Fruit fly (Drosophila melanogaster) whole organism, embryonic: ENCODE data around the gene CG43175.

Experiments used
- Awh ChIP-seq: fragments of 200-800 bp; sonication (Bioruptor generic); IDR thresholded peaks from 2 replicates; pipeline ENCODE4, ENCODE4 v1.3.6; 2022; ENCODE audit warnings: missing biosample characterization, missing genetic modification characterization
- C15 ChIP-seq: fragments of 200-800 bp; sonication (Bioruptor generic); IDR thresholded peaks from 3 replicates; pipeline ENCODE4 v1.3.6; 2022; ENCODE audit warnings: missing biosample characterization, missing genetic modification characterization
- CG1024 ChIP-seq: fragments of 200-800 bp; sonication (Bioruptor generic); IDR thresholded peaks from 2 replicates; pipeline ENCODE4 v1.3.6; 2022; ENCODE audit warnings: missing biosample characterization, missing genetic modification characterization
- CG11504 ChIP-seq: fragments of 200-800 bp; sonication (Bioruptor generic); optimal IDR thresholded peaks from 3 replicates; lab custom pipeline; 2019; ENCODE audit warnings: missing biosample characterization, mild to moderate bottlenecking, missing genetic modification characterization, moderate library complexity
- CG12744 ChIP-seq: fragments of 200-800 bp; sonication (Bioruptor generic); optimal IDR thresholded peaks from 2 replicates; lab custom pipeline; 2016; ENCODE audit warnings: missing biosample characterization, missing genetic modification characterization
- CG13424 ChIP-seq: fragments of 200-800 bp; sonication (Bioruptor generic); optimal IDR thresholded peaks from 2 replicates; lab custom pipeline; 2019; ENCODE audit warnings: missing biosample characterization, mild to moderate bottlenecking, missing genetic modification characterization, moderate library complexity
- CG14860 ChIP-seq: fragments of 200-800 bp; sonication (Bioruptor generic); IDR thresholded peaks from 3 replicates; pipeline ENCODE4 v1.3.6; 2022; ENCODE audit warnings: missing biosample characterization, missing genetic modification characterization; ENCODE audit not compliant: partially characterized antibody
- CG14965 ChIP-seq: fragments of 200-800 bp; sonication (Bioruptor generic); optimal IDR thresholded peaks from 2 replicates; lab custom pipeline; 2016; ENCODE audit warnings: missing biosample characterization, missing genetic modification characterization, borderline replicate concordance
- CG15696 ChIP-seq: fragments of 200-800 bp; sonication (Bioruptor generic); optimal IDR thresholded peaks from 2 replicates; lab custom pipeline; 2019; ENCODE audit warnings: missing biosample characterization, mild to moderate bottlenecking, missing genetic modification characterization, moderate library complexity
- CG1647 ChIP-seq: fragments of 200-800 bp; sonication (Bioruptor generic); optimal IDR thresholded peaks from 3 replicates; lab custom pipeline; 2016; ENCODE audit warnings: missing biosample characterization, missing genetic modification characterization
- CG17186 ChIP-seq: fragments of 200-800 bp; sonication (Bioruptor generic); optimal IDR thresholded peaks from 3 replicates; lab custom pipeline; 2017; ENCODE audit warnings: missing biosample characterization, missing genetic modification reagents, missing genetic modification characterization
- CG17612 ChIP-seq: fragments of 200-800 bp; sonication (Bioruptor generic); IDR thresholded peaks from 2 replicates; pipeline ENCODE4 v1.3.6; 2022; ENCODE audit warnings: missing biosample characterization, missing genetic modification characterization
- CG18011 ChIP-seq: fragments of 200-800 bp; sonication (Bioruptor generic); optimal IDR thresholded peaks from 2 replicates; lab custom pipeline; 2017; ENCODE audit warnings: missing biosample characterization, missing genetic modification characterization, mild to moderate bottlenecking, moderate library complexity, missing genotype
- CG2875 ChIP-seq: fragments of 200-800 bp; sonication (Bioruptor generic); optimal IDR thresholded peaks from 2 replicates; lab custom pipeline; 2017; ENCODE audit warnings: missing biosample characterization, mild to moderate bottlenecking, missing genetic modification characterization, missing genetic modification reagents
- CG6254 ChIP-seq: fragments of 200-800 bp; sonication (Bioruptor generic); optimal IDR thresholded peaks from 3 replicates; lab custom pipeline; 2017; ENCODE audit warnings: mild to moderate bottlenecking, missing biosample characterization, missing genetic modification reagents, missing genetic modification characterization
- CG7745 ChIP-seq: fragments of 200-800 bp; sonication (Bioruptor generic); optimal IDR thresholded peaks from 2 replicates; lab custom pipeline; 2018; ENCODE audit warnings: missing biosample characterization, mild to moderate bottlenecking, missing genetic modification characterization, moderate library complexity
- CG8281 ChIP-seq: fragments of 200-800 bp; sonication (Bioruptor generic); optimal IDR thresholded peaks from 2 replicates; lab custom pipeline; 2018; ENCODE audit warnings: missing biosample characterization, mild to moderate bottlenecking, missing genetic modification characterization, moderate library complexity
- CG8359 ChIP-seq: fragments of 200-800 bp; sonication (Bioruptor generic); optimal IDR thresholded peaks from 2 replicates; lab custom pipeline; 2017; ENCODE audit warnings: missing biosample characterization, mild to moderate bottlenecking, missing genetic modification characterization, borderline replicate concordance
- CG8924 ChIP-seq: fragments of 200-800 bp; optimal IDR thresholded peaks from 3 replicates; lab custom pipeline; 2019; ENCODE audit warnings: missing biosample characterization, mild to moderate bottlenecking, missing genetic modification characterization, moderate library complexity
- CG9727 ChIP-seq: fragments of 200-800 bp; sonication (Bioruptor generic); optimal IDR thresholded peaks from 3 replicates; lab custom pipeline; 2017; ENCODE audit warnings: missing biosample characterization, mild to moderate bottlenecking, missing genetic modification characterization
- Camta ChIP-seq: fragments of 200-800 bp; sonication (Bioruptor generic); optimal IDR thresholded peaks from 2 replicates; lab custom pipeline; 2016; ENCODE audit warnings: missing biosample characterization, missing genetic modification characterization
- Deaf1 ChIP-seq: fragments of 200-800 bp; optimal IDR thresholded peaks from 3 replicates; lab custom pipeline; 2019; ENCODE audit warnings: missing biosample characterization, mild to moderate bottlenecking, missing genetic modification characterization, moderate library complexity
- HmgZ ChIP-seq: fragments of 200-800 bp; sonication (Bioruptor generic); optimal IDR thresholded peaks from 2 replicates; lab custom pipeline; 2018; ENCODE audit warnings: missing biosample characterization, mild to moderate bottlenecking, missing genetic modification characterization
- NC2α ChIP-seq: fragments of 200-800 bp; sonication (Bioruptor generic); optimal IDR thresholded peaks from 2 replicates; lab custom pipeline; 2016; ENCODE audit warnings: missing biosample characterization, missing genetic modification characterization
- Neu2 ChIP-seq: fragments of 200-800 bp; sonication (Bioruptor generic); optimal IDR thresholded peaks from 3 replicates; lab custom pipeline; 2016; ENCODE audit warnings: missing biosample characterization, missing genetic modification characterization, borderline replicate concordance
- Oli ChIP-seq: fragments of 200-800 bp; sonication (Bioruptor generic); optimal IDR thresholded peaks from 2 replicates; lab custom pipeline; 2018; ENCODE audit warnings: missing biosample characterization, mild to moderate bottlenecking, missing genetic modification characterization, moderate library complexity
- PHDP ChIP-seq: fragments of 200-800 bp; sonication (Bioruptor generic); optimal IDR thresholded peaks from 3 replicates; lab custom pipeline; 2018; ENCODE audit warnings: missing biosample characterization, mild to moderate bottlenecking, missing genetic modification characterization, moderate library complexity
- Side ChIP-seq: fragments of 200-800 bp; sonication (Bioruptor generic); optimal IDR thresholded peaks from 2 replicates; lab custom pipeline; 2016; ENCODE audit warnings: missing biosample characterization, missing genetic modification characterization
- Sox100B ChIP-seq: fragments of 200-800 bp; sonication (Bioruptor generic); optimal IDR thresholded peaks from 3 replicates; lab custom pipeline; 2018; ENCODE audit warnings: missing biosample characterization, mild to moderate bottlenecking, missing genetic modification characterization
- Spps ChIP-seq: fragments of 200-800 bp; sonication (Bioruptor generic); optimal IDR thresholded peaks from 2 replicates; lab custom pipeline; 2018; ENCODE audit warnings: missing biosample characterization, mild to moderate bottlenecking, missing genetic modification characterization
- Sry-β ChIP-seq: fragments of 200-800 bp; sonication (Bioruptor generic); optimal IDR thresholded peaks from 2 replicates; lab custom pipeline; 2018; ENCODE audit warnings: missing biosample characterization, mild to moderate bottlenecking, missing genetic modification characterization, moderate library complexity
- YL-1 ChIP-seq: fragments of 200-800 bp; sonication (Bioruptor generic); optimal IDR thresholded peaks from 3 replicates; lab custom pipeline; 2017; ENCODE audit warnings: missing biosample characterization, mild to moderate bottlenecking, missing genetic modification characterization
- bsh ChIP-seq, 2 experiments: fragments of 200-800 bp; sonication (Bioruptor generic); optimal IDR thresholded peaks; 2 replicates each; lab custom pipeline; 2017 to 2018; ENCODE audit warnings: mild to moderate bottlenecking in 2 of 2, missing biosample characterization in 2 of 2, missing genetic modification characterization in 2 of 2, moderate library complexity in 1 of 2
- cg ChIP-seq: fragments of 200-800 bp; sonication (Bioruptor generic); optimal IDR thresholded peaks from 3 replicates; lab custom pipeline; 2019; ENCODE audit warnings: missing biosample characterization, mild to moderate bottlenecking, missing genetic modification characterization, moderate library complexity
- disco-r ChIP-seq: fragments of 200-800 bp; sonication (Bioruptor generic); optimal IDR thresholded peaks from 2 replicates; lab custom pipeline; 2016; ENCODE audit warnings: missing biosample characterization, missing genetic modification characterization
- dmrt99B ChIP-seq: fragments of 200-800 bp; sonication (Bioruptor generic); optimal IDR thresholded peaks from 2 replicates; lab custom pipeline; 2018; ENCODE audit warnings: missing biosample characterization, mild to moderate bottlenecking, missing genetic modification characterization, moderate library complexity
- fru ChIP-seq: fragments of >200 bp; optimal IDR thresholded peaks from 2 replicates; lab custom pipeline; 2017
- ftz-f1 ChIP-seq: fragments of 200-800 bp; sonication (Bioruptor generic); optimal IDR thresholded peaks from 2 replicates; lab custom pipeline; 2016; ENCODE audit warnings: missing biosample characterization, missing genetic modification characterization
- ind ChIP-seq: fragments of 200-800 bp; sonication (Bioruptor generic); optimal IDR thresholded peaks from 3 replicates; lab custom pipeline; 2016; ENCODE audit warnings: missing biosample characterization, missing genetic modification characterization
- nmo ChIP-seq: fragments of 200-800 bp; sonication (Bioruptor generic); optimal IDR thresholded peaks from 2 replicates; lab custom pipeline; 2018; ENCODE audit warnings: missing biosample characterization, mild to moderate bottlenecking, missing genetic modification characterization, moderate library complexity
- otp ChIP-seq: fragments of 200-800 bp; sonication (Bioruptor generic); IDR thresholded peaks from 3 replicates; pipeline ENCODE4, ENCODE4 v1.3.6; 2022; ENCODE audit warnings: missing biosample characterization, missing genetic modification characterization
- phol ChIP-seq: fragments of 200-800 bp; sonication (Bioruptor generic); optimal IDR thresholded peaks from 3 replicates; lab custom pipeline; 2018; ENCODE audit warnings: missing biosample characterization, mild to moderate bottlenecking, missing genetic modification characterization, moderate library complexity
- pzg ChIP-seq: fragments of 200-800 bp; sonication (Bioruptor generic); optimal IDR thresholded peaks from 3 replicates; lab custom pipeline; 2018; ENCODE audit warnings: missing biosample characterization, mild to moderate bottlenecking, missing genetic modification characterization, moderate library complexity
- sens ChIP-seq: fragments of 200-800 bp; sonication (Bioruptor generic); peaks from one replicate; lab custom pipeline; 2016; ENCODE audit warnings: missing biosample characterization, missing genetic modification characterization
- sisA ChIP-seq: fragments of 200-800 bp; sonication (Bioruptor generic); IDR thresholded peaks from 2 replicates; pipeline ENCODE4 v1.3.6; 2022; ENCODE audit warnings: missing biosample characterization, missing genetic modification characterization
- tgo ChIP-seq: fragments of 200-800 bp; sonication (Bioruptor generic); IDR thresholded peaks from 3 replicates; pipeline ENCODE4 v1.3.6; 2022; ENCODE audit warnings: missing biosample characterization, missing genetic modification characterization
- twi ChIP-seq: fragments of 200-800 bp; optimal IDR thresholded peaks from 2 replicates; lab custom pipeline; 2019; ENCODE audit warnings: missing biosample characterization, mild to moderate bottlenecking, missing genetic modification characterization, moderate library complexity
- unpg ChIP-seq: fragments of 200-800 bp; sonication (Bioruptor generic); optimal IDR thresholded peaks from 3 replicates; lab custom pipeline; 2018; ENCODE audit warnings: missing biosample characterization, mild to moderate bottlenecking, missing genetic modification characterization, moderate library complexity
- usp ChIP-seq: fragments of >200 bp; optimal IDR thresholded peaks from 2 replicates; lab custom pipeline; 2017; ENCODE audit warnings: missing biosample characterization, missing genetic modification characterization
- z ChIP-seq: fragments of 200-800 bp; sonication (Bioruptor generic); IDR thresholded peaks from 3 replicates; pipeline ENCODE4 v1.3.6; 2022; ENCODE audit warnings: missing biosample characterization, missing genetic modification characterization
- zen2 ChIP-seq: fragments of 200-800 bp; sonication (Bioruptor generic); IDR thresholded peaks from 3 replicates; pipeline ENCODE4 v1.3.6; 2022; ENCODE audit warnings: missing biosample characterization, missing genetic modification characterization; ENCODE audit not compliant: partially characterized antibody

CG43175 gene

dm6 chr3R:17591831-17592230, 38.7 kb upstream of the CG43175 start (continued):
- TF ChIP-seq CG8359 (GFP tag; lab: Kevin White, UChicago) (no peak), disco-r (GFP tag; lab: Kevin White, UChicago) (no peak), Awh (GFP tag; lab: Robert Waterston, UW) (peak; percentile 58; the same call in 1 of the 2 replicates), CG7745 (tag; lab: Kevin White, UChicago) (no peak), pzg (GFP tag; lab: Kevin White, UChicago) (no peak), fru (lab: Kevin White, UChicago) (no peak), ftz-f1 (GFP tag; lab: Kevin White, UChicago) (no peak), CG11504 (tag; lab: Kevin White, UChicago) (peak; percentile 54), sens (GFP tag; lab: Kevin White, UChicago) (peak; percentile 77), CG8924 (tag; lab: Kevin White, UChicago) (peak; percentile 7), HmgZ (tag; lab: Kevin White, UChicago) (no peak), unpg (no peak), nmo (GFP tag; lab: Kevin White, UChicago) (peak; percentile 31), Sox100B (GFP tag; lab: Kevin White, UChicago) (no peak), phol (peak; percentile 48), CG2875 (GFP tag; lab: Kevin White, UChicago) (no peak), CG9727 (GFP tag; lab: Kevin White, UChicago) (peak; percentile 16), PHDP (tag; lab: Kevin White, UChicago) (no peak), CG18011 (no peak), CG17186 (no peak), sisA (GFP tag; lab: Robert Waterston, UW) (0 out of 2 replicates have a peak, but pooled peaks have one; percentile 19), CG1647 (GFP tag; lab: Kevin White, UChicago) (no peak), Neu2 (GFP tag; lab: Kevin White, UChicago) (no peak), CG8281 (tag; lab: Kevin White, UChicago) (no peak), dmrt99B (peak; percentile 5), twi (tag; lab: Kevin White, UChicago) (no peak), YL-1 (GFP tag; lab: Kevin White, UChicago) (no peak), Spps (tag; lab: Kevin White, UChicago) (no peak), z (GFP tag; lab: Robert Waterston, UW) (no peak), CG14860 (no peak), CG14965 (GFP tag; lab: Kevin White, UChicago) (no peak), CG6254 (GFP tag; lab: Kevin White, UChicago) (no peak), Sry-β (no peak), otp (GFP tag; lab: Robert Waterston, UW) (no peak), Side (GFP tag; lab: Kevin White, UChicago) (no peak), CG13424 (tag; lab: Kevin White, UChicago) (peak; percentile 11), CG17612 (GFP tag; lab: Robert Waterston, UW) (no peak), Oli (no peak), Deaf1 (no peak), ind (GFP tag; lab: Kevin White, UChicago) (no peak), CG1024 (GFP tag; lab: Robert Waterston, UW) (no peak), cg (no peak), CG15696 (peak; percentile 4), zen2 (GFP tag; lab: Robert Waterston, UW) (no peak), C15 (GFP tag; lab: Robert Waterston, UW) (no peak), bsh (GFP tag; optimal IDR thresholded peaks at IDR 0.05; lab: Kevin White, UChicago) (no peak), usp (GFP tag; lab: Kevin White, UChicago) (no peak), tgo (no peak), Camta (GFP tag; lab: Kevin White, UChicago) (no peak), CG12744 (GFP tag; lab: Kevin White, UChicago) (no peak), NC2α (no peak)
